Worm (Caenorhabditis elegans) whole organism, late embryonic: ENCODE results near the gene C30G7.2.

Experiments used
- ama-1 ChIP-seq: fragments of 150-350 bp; optimal IDR thresholded peaks from 2 replicates; lab custom pipeline; 2014
- pha-4 ChIP-seq: fragments of 150-350 bp; optimal IDR thresholded peaks from 2 replicates; lab custom pipeline; 2018; ENCODE audit warnings: missing biosample characterization, missing genetic modification reagents, missing genetic modification characterization
- sox-2 ChIP-seq: fragments of 200-800 bp; sonication (Bioruptor generic); IDR thresholded peaks from 2 replicates; pipeline ENCODE4 v1.3.6; 2022; ENCODE audit warnings: missing genetic modification reagents, missing genetic modification characterization, missing compliant biosample characterization

DNA sequence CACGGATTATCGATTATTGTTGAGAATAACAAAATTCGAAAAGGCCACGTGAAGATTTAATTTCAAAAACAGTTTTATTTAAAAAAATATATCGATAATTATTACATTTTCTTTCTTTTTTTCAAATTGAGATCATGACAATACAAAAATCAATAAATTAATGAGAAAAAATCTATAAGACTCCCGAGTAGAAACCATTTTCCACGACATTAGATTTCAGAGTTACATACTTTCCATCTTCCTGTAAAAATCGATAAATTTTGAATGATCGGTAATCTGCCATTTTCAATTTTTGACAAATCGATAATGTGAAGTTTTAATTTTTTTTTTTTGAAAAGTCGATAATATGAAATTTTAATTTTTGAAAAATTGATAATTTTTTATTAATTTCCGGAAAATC is 9.0 kb downstream of the C30G7.2 start, which contains the start of gene C30G7.3:
- TF ChIP-seq sox-2 (no peak), ama-1 (no peak), pha-4 (tag; lab: Kevin White, UChicago) (no peak)
